Fruit fly (Drosophila melanogaster) whole organism, prepupa: Measurements from ENCODE around the gene yip7.

Source experiments
- Blimp-1 ChIP-seq: fragments of 200-800 bp; sonication (Bioruptor generic); optimal IDR thresholded peaks from 3 replicates; lab custom pipeline; 2017; ENCODE audit warnings: missing biosample characterization, missing genetic modification characterization, mild to moderate bottlenecking, moderate library complexity, missing genetic modification reagents
- CG10631 ChIP-seq: fragments of 200-800 bp; sonication (Bioruptor generic); optimal IDR thresholded peaks from 2 replicates; lab custom pipeline; 2016; ENCODE audit warnings: missing biosample characterization, missing genetic modification characterization
- CG10669 ChIP-seq: fragments of 200-800 bp; sonication (Bioruptor generic); optimal IDR thresholded peaks from 3 replicates; lab custom pipeline; 2018; ENCODE audit warnings: missing biosample characterization, mild to moderate bottlenecking, missing genetic modification characterization, moderate library complexity
- CG11294 ChIP-seq: fragments of 200-800 bp; sonication (Bioruptor generic); IDR thresholded peaks from 2 replicates; pipeline ENCODE4 v1.3.6; 2022; ENCODE audit warnings: missing biosample characterization, missing genetic modification characterization
- CG11762 ChIP-seq: fragments of 200-800 bp; sonication (Bioruptor generic); optimal IDR thresholded peaks from 3 replicates; lab custom pipeline; 2016; ENCODE audit warnings: missing biosample characterization, missing genetic modification characterization; ENCODE audit not compliant: insufficient read depth
- CG15336 ChIP-seq: fragments of 200-800 bp; sonication (Bioruptor generic); IDR thresholded peaks from 2 replicates; pipeline ENCODE4 v1.3.6; 2022; ENCODE audit warnings: missing biosample characterization, missing genetic modification characterization
- CG1621 ChIP-seq: fragments of 200-800 bp; sonication (Bioruptor generic); optimal IDR thresholded peaks from 3 replicates; lab custom pipeline; 2018; ENCODE audit warnings: missing biosample characterization, mild to moderate bottlenecking, missing genetic modification characterization
- CG16779 ChIP-seq: fragments of 200-800 bp; sonication (Bioruptor generic); optimal IDR thresholded peaks from 3 replicates; lab custom pipeline; 2017; ENCODE audit warnings: missing biosample characterization, mild to moderate bottlenecking, missing genetic modification characterization
- CG3032 ChIP-seq: fragments of 200-800 bp; optimal IDR thresholded peaks from 2 replicates; lab custom pipeline; 2019; ENCODE audit warnings: missing biosample characterization, mild to moderate bottlenecking, missing genetic modification characterization, moderate library complexity
- CG31627 ChIP-seq: fragments of 200-800 bp; sonication (Bioruptor generic); optimal IDR thresholded peaks from 3 replicates; lab custom pipeline; 2016; ENCODE audit warnings: missing biosample characterization, missing genetic modification characterization
- CG32006 ChIP-seq: fragments of 200-800 bp; sonication (Bioruptor generic); optimal IDR thresholded peaks from 3 replicates; lab custom pipeline; 2017; ENCODE audit warnings: missing biosample characterization, mild to moderate bottlenecking, missing genetic modification characterization
- CG34406 ChIP-seq: fragments of 200-800 bp; sonication (Bioruptor generic); optimal IDR thresholded peaks from 3 replicates; lab custom pipeline; 2016; ENCODE audit warnings: missing biosample characterization, missing genetic modification characterization
- CG3919 ChIP-seq: fragments of 200-800 bp; sonication (Bioruptor generic); optimal IDR thresholded peaks from 3 replicates; lab custom pipeline; 2016; ENCODE audit warnings: missing biosample characterization, missing genetic modification characterization
- CG4318 ChIP-seq: fragments of 200-800 bp; sonication (Bioruptor generic); optimal IDR thresholded peaks from 3 replicates; lab custom pipeline; 2017; ENCODE audit warnings: missing biosample characterization, mild to moderate bottlenecking, missing genetic modification characterization
- CG6163 ChIP-seq: fragments of 200-800 bp; sonication (Bioruptor generic); IDR thresholded peaks from 3 replicates; pipeline ENCODE4 v1.3.6; 2022; ENCODE audit warnings: missing biosample characterization, missing genetic modification characterization
- CG6276 ChIP-seq: fragments of 200-800 bp; sonication (Bioruptor generic); optimal IDR thresholded peaks from 2 replicates; lab custom pipeline; 2017; ENCODE audit warnings: missing biosample characterization, mild to moderate bottlenecking, missing genetic modification characterization
- CG6792 ChIP-seq: fragments of 200-800 bp; sonication (Bioruptor generic); optimal IDR thresholded peaks from 3 replicates; lab custom pipeline; 2016; ENCODE audit warnings: missing biosample characterization, missing genetic modification characterization
- CG6854 ChIP-seq: fragments of 200-800 bp; sonication (Bioruptor generic); optimal IDR thresholded peaks from 2 replicates; lab custom pipeline; 2017; ENCODE audit warnings: missing biosample characterization, mild to moderate bottlenecking, missing genetic modification characterization
- CG7368 ChIP-seq: fragments of 200-800 bp; sonication (Bioruptor generic); optimal IDR thresholded peaks from 3 replicates; lab custom pipeline; 2016; ENCODE audit warnings: missing biosample characterization, missing genetic modification characterization
- CG8119 ChIP-seq: fragments of 200-800 bp; sonication (Bioruptor generic); IDR thresholded peaks from 3 replicates; pipeline ENCODE4 v1.3.6; 2022; ENCODE audit warnings: missing biosample characterization, missing genetic modification characterization
- CG8319 ChIP-seq: fragments of 200-800 bp; sonication (Bioruptor generic); optimal IDR thresholded peaks from 3 replicates; lab custom pipeline; 2016; ENCODE audit warnings: missing biosample characterization, missing genetic modification characterization
- CG8632 ChIP-seq: fragments of 200-800 bp; sonication (Bioruptor generic); optimal IDR thresholded peaks from 3 replicates; lab custom pipeline; 2016; ENCODE audit warnings: missing biosample characterization, missing genetic modification characterization
- Eip75B ChIP-seq: fragments of 200-800 bp; sonication (Bioruptor generic); optimal IDR thresholded peaks from 3 replicates; lab custom pipeline; 2016; ENCODE audit warnings: missing biosample characterization, missing genetic modification characterization
- Eip78C ChIP-seq: fragments of 200-800 bp; sonication (Bioruptor generic); peaks from one replicate; lab custom pipeline; 2016; ENCODE audit warnings: missing biosample characterization, missing genetic modification characterization
- Eip93F ChIP-seq: fragments of 200-800 bp; sonication (Bioruptor generic); optimal IDR thresholded peaks from 2 replicates; lab custom pipeline; 2016; ENCODE audit warnings: missing biosample characterization, mild to moderate bottlenecking, missing genetic modification characterization
- Ets96B ChIP-seq: fragments of 200-800 bp; optimal IDR thresholded peaks from 2 replicates; lab custom pipeline; 2019; ENCODE audit warnings: missing biosample characterization, mild to moderate bottlenecking, missing genetic modification characterization, moderate library complexity
- Gug ChIP-seq: fragments of 200-800 bp; sonication (Bioruptor generic); IDR thresholded peaks from 2 replicates; pipeline ENCODE4 v1.3.6; 2022; ENCODE audit warnings: missing biosample characterization, missing genetic modification characterization
- Hr38 ChIP-seq: sonication (Bioruptor generic); optimal IDR thresholded peaks from 2 replicates; lab custom pipeline; 2016; ENCODE audit warnings: missing biosample characterization, missing genetic modification characterization
- Hr4 ChIP-seq: fragments of 200-800 bp; sonication (Bioruptor generic); optimal IDR thresholded peaks from 3 replicates; lab custom pipeline; 2016; ENCODE audit warnings: missing biosample characterization, missing genetic modification characterization
- Lpt ChIP-seq: fragments of 200-800 bp; sonication (Bioruptor generic); optimal IDR thresholded peaks from 3 replicates; lab custom pipeline; 2016; ENCODE audit warnings: missing biosample characterization, missing genetic modification characterization
- OdsH ChIP-seq: fragments of 200-800 bp; sonication (Bioruptor generic); optimal IDR thresholded peaks from 3 replicates; lab custom pipeline; 2016; ENCODE audit warnings: missing biosample characterization, missing genetic modification characterization
- Smox ChIP-seq: fragments of 200-800 bp; sonication (Bioruptor generic); optimal IDR thresholded peaks from 3 replicates; lab custom pipeline; 2016; ENCODE audit warnings: missing biosample characterization, missing genetic modification characterization
- Sox102F ChIP-seq: fragments of 200-800 bp; sonication (Bioruptor generic); optimal IDR thresholded peaks from 2 replicates; lab custom pipeline; 2016; ENCODE audit warnings: missing biosample characterization, mild to moderate bottlenecking, missing genetic modification characterization
- Sox14 ChIP-seq: fragments of 200-800 bp; sonication (Bioruptor generic); optimal IDR thresholded peaks from 3 replicates; lab custom pipeline; 2016; ENCODE audit warnings: missing biosample characterization, missing genetic modification characterization
- Sox15 ChIP-seq: fragments of 200-800 bp; sonication (Bioruptor generic); optimal IDR thresholded peaks from 3 replicates; lab custom pipeline; 2016; ENCODE audit warnings: missing biosample characterization, missing genetic modification characterization
- cyc ChIP-seq: fragments of 200-800 bp; sonication (Bioruptor generic); optimal IDR thresholded peaks from 3 replicates; lab custom pipeline; 2016; ENCODE audit warnings: missing biosample characterization, missing genetic modification characterization
- dac ChIP-seq: fragments of 200-800 bp; sonication (Bioruptor generic); optimal IDR thresholded peaks from 2 replicates; lab custom pipeline; 2017; ENCODE audit warnings: missing biosample characterization, mild to moderate bottlenecking, missing genetic modification characterization
- dsx ChIP-seq: fragments of 200-800 bp; optimal IDR thresholded peaks from 3 replicates; lab custom pipeline; 2019; ENCODE audit warnings: missing biosample characterization, mild to moderate bottlenecking, missing genetic modification characterization, moderate library complexity; ENCODE audit not compliant: poor library complexity, severe bottlenecking
- eg ChIP-seq: fragments of 200-800 bp; sonication (Bioruptor generic); IDR thresholded peaks from 3 replicates; pipeline ENCODE4 v1.3.6; 2022; ENCODE audit warnings: missing biosample characterization, missing genetic modification characterization
- esn ChIP-seq: fragments of 200-800 bp; sonication (Bioruptor generic); optimal IDR thresholded peaks from 2 replicates; lab custom pipeline; 2016; ENCODE audit warnings: missing biosample characterization, mild to moderate bottlenecking, missing genetic modification characterization, moderate library complexity
- fd59A ChIP-seq: fragments of 200-800 bp; sonication (Bioruptor generic); optimal IDR thresholded peaks from 2 replicates; lab custom pipeline; 2017; ENCODE audit warnings: missing biosample characterization, mild to moderate bottlenecking, missing genetic modification characterization, missing genetic modification reagents
- fd85E ChIP-seq: fragments of 200-800 bp; sonication (Bioruptor generic); optimal IDR thresholded peaks from 3 replicates; lab custom pipeline; 2016; ENCODE audit warnings: missing biosample characterization, missing genetic modification characterization
- fkh ChIP-seq: fragments of 200-800 bp; sonication (Bioruptor generic); optimal IDR thresholded peaks from 3 replicates; lab custom pipeline; 2017; ENCODE audit warnings: missing biosample characterization, mild to moderate bottlenecking, missing genetic modification characterization, moderate library complexity
- lz ChIP-seq: fragments of 200-800 bp; sonication (Bioruptor generic); optimal IDR thresholded peaks from 3 replicates; lab custom pipeline; 2016; ENCODE audit warnings: missing biosample characterization, missing genetic modification characterization
- net ChIP-seq: fragments of 200-800 bp; sonication (Bioruptor generic); optimal IDR thresholded peaks from 3 replicates; lab custom pipeline; 2016; ENCODE audit warnings: missing biosample characterization, missing genetic modification characterization
- pdm3 ChIP-seq: fragments of 200-800 bp; sonication (Bioruptor generic); optimal IDR thresholded peaks from 3 replicates; lab custom pipeline; 2016; ENCODE audit warnings: missing biosample characterization, missing genetic modification characterization
- salr ChIP-seq, 2 experiments: fragments of 200-800 bp; sonication (Bioruptor generic); optimal IDR thresholded peaks; 3 replicates each; lab custom pipeline; 2016 to 2018; ENCODE audit warnings: missing biosample characterization in 2 of 2, missing genetic modification characterization in 2 of 2, mild to moderate bottlenecking in 1 of 2
- spab ChIP-seq: fragments of 200-800 bp; sonication (Bioruptor generic); optimal IDR thresholded peaks from 2 replicates; lab custom pipeline; 2017; ENCODE audit warnings: missing biosample characterization, mild to moderate bottlenecking, missing genetic modification characterization, missing genetic modification reagents
- ss ChIP-seq, 2 experiments: fragments of 200-800 bp; sonication (Bioruptor generic); optimal IDR thresholded peaks; 2 replicates in 1 of 2; 3 replicates in 1 of 2; lab custom pipeline; 2017 to 2018; ENCODE audit warnings: mild to moderate bottlenecking in 2 of 2, missing biosample characterization in 2 of 2, missing genetic modification characterization in 2 of 2, moderate library complexity in 1 of 2
- svp ChIP-seq: fragments of 200-800 bp; sonication (Bioruptor generic); peaks from one replicate; lab custom pipeline; 2016; ENCODE audit warnings: missing biosample characterization, missing genetic modification characterization
- topi ChIP-seq: fragments of 200-800 bp; sonication (Bioruptor generic); optimal IDR thresholded peaks from 3 replicates; lab custom pipeline; 2016; ENCODE audit warnings: missing biosample characterization, missing genetic modification characterization
- vri ChIP-seq: fragments of 200-800 bp; sonication (Bioruptor generic); optimal IDR thresholded peaks from 3 replicates; lab custom pipeline; 2016; ENCODE audit warnings: missing biosample characterization, mild to moderate bottlenecking, missing genetic modification characterization

Gene yip7

DNA sequence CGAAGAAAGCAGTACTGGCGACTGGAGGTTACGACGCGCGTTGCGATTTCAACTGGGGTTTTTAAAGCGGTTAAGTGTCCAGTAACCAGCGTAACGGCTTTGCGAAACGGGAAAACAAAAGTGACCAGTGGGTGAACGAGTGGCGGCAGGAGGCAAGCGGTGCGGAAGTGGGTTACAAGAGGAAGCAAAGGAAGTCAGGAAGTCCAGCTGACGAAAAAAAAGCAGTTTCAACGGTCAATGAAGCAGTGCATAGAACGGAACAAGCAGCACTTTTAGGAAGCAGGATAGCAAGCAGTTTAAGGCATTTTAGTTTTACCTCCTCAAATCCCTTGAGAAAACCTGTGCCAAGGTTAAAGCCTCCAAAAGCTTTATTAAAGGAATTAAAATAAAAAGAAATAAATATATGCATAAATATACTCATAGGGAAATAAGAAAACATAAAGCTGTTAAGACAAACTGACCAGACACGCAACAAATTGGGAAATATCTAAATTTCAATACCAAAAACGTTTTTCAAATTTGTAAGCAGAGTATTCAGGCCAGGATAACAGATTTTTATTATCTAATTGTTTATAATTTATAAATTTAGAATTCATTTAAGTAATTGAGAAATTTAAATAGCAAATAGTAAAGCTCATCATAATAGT, 24.2 kb downstream of the yip7 start, which contains the start of gene CG6592:
CG6592 (plus strand) TSS at position 597 of the 647 bp plus-strand sequence.
- TF ChIP-seq vri (GFP tag; lab: Kevin White, UChicago) (no peak), Smox (no peak), CG8319 (GFP tag; lab: Kevin White, UChicago) (no peak), Ets96B (tag; lab: Kevin White, UChicago) (no peak), CG11294 (GFP tag; lab: Robert Waterston, UW) (no peak), Eip93F (GFP tag; lab: Kevin White, UChicago) (no peak), Hr4 (GFP tag; lab: Kevin White, UChicago) (no peak), Blimp-1 (no peak), CG6276 (no peak), cyc (GFP tag; lab: Kevin White, UChicago) (no peak), Lpt (GFP tag; lab: Kevin White, UChicago) (no peak), CG32006 (GFP tag; lab: Kevin White, UChicago) (no peak), Eip75B (GFP tag; lab: Kevin White, UChicago) (no peak), spab (GFP tag; lab: Kevin White, UChicago) (no peak), fd59A (GFP tag; lab: Kevin White, UChicago) (peak; percentile 20), CG10669 (GFP tag; lab: Kevin White, UChicago) (peak; percentile 20), Eip78C (peak; percentile 68), CG6163 (GFP tag; lab: Robert Waterston, UW) (no peak), CG6792 (no peak), CG7368 (GFP tag; lab: Kevin White, UChicago) (no peak), CG4318 (GFP tag; lab: Kevin White, UChicago) (no peak), CG3032 (tag; lab: Kevin White, UChicago) (no peak), CG16779 (tag; lab: Kevin White, UChicago) (no peak), CG8119 (GFP tag; lab: Robert Waterston, UW) (no peak), CG11762 (no peak), lz (GFP tag; lab: Kevin White, UChicago) (no peak), CG1621 (peak; percentile 34), Sox102F (GFP tag; lab: Kevin White, UChicago) (no peak), pdm3 (peak; percentile 5), CG8632 (GFP tag; lab: Kevin White, UChicago) (no peak), esn (peak; percentile 23), topi (GFP tag; lab: Kevin White, UChicago) (peak; percentile 10), net (GFP tag; lab: Kevin White, UChicago) (no peak), CG34406 (GFP tag; lab: Kevin White, UChicago) (no peak), Sox14 (no peak), CG31627 (GFP tag; lab: Kevin White, UChicago) (peak; percentile 20), ss (GFP tag; optimal IDR thresholded peaks at IDR 0.05; lab: Kevin White, UChicago) (no peak), dsx (GFP tag; lab: Kevin White, UChicago) (no peak), CG15336 (GFP tag; lab: Robert Waterston, UW) (no peak), salr (GFP tag; optimal IDR thresholded peaks at IDR 0.05; lab: Kevin White, UChicago) (peak in 1 of 2 experiments; percentile 46), Gug (GFP tag; lab: Robert Waterston, UW) (no peak), OdsH (GFP tag; lab: Kevin White, UChicago) (peak; percentile 9), svp (GFP tag; lab: Kevin White, UChicago) (no peak), CG10631 (GFP tag; lab: Kevin White, UChicago) (no peak), CG6854 (GFP tag; lab: Kevin White, UChicago) (no peak), Hr38 (GFP tag; lab: Kevin White, UChicago) (no peak), Sox15 (GFP tag; lab: Kevin White, UChicago) (no peak), eg (no peak), fkh (no peak), CG3919 (GFP tag; lab: Kevin White, UChicago) (peak; percentile 21), fd85E (GFP tag; lab: Kevin White, UChicago) (no peak), dac (GFP tag; lab: Kevin White, UChicago) (no peak)
